Fruit fly (Drosophila melanogaster) whole organism, embryonic: ENCODE data around the gene CG12948.

Experiments used
- Atf6 ChIP-seq: fragments of 200-800 bp; sonication (Bioruptor generic); IDR thresholded peaks from 2 replicates; pipeline ENCODE4 v1.3.6; 2022; ENCODE audit warnings: missing biosample characterization, missing genetic modification characterization
- BEAF-32 ChIP-seq: fragments of 200-800 bp; sonication (Bioruptor generic); optimal IDR thresholded peaks from 3 replicates; lab custom pipeline; 2017; ENCODE audit warnings: missing biosample characterization, missing genetic modification characterization, mild to moderate bottlenecking, moderate library complexity, missing genetic modification reagents
- CG10321 ChIP-seq: fragments of 200-800 bp; sonication (Bioruptor generic); IDR thresholded peaks from 2 replicates; pipeline ENCODE4 v1.3.6; 2022; ENCODE audit warnings: missing biosample characterization, missing genetic modification characterization
- CG10654 ChIP-seq: fragments of 200-800 bp; sonication (Bioruptor generic); optimal IDR thresholded peaks from 2 replicates; lab custom pipeline; 2016; ENCODE audit warnings: missing biosample characterization, missing genetic modification characterization
- CG1233 ChIP-seq: fragments of 200-800 bp; sonication (Bioruptor generic); optimal IDR thresholded peaks from 4 replicates; lab custom pipeline; 2018; ENCODE audit warnings: missing biosample characterization, mild to moderate bottlenecking, missing genetic modification characterization
- CG17361 ChIP-seq: fragments of 200-800 bp; sonication (Bioruptor generic); IDR thresholded peaks from 3 replicates; pipeline ENCODE4 v1.3.6; 2022; ENCODE audit warnings: missing biosample characterization, missing genetic modification characterization
- CG2712 ChIP-seq: fragments of 200-800 bp; optimal IDR thresholded peaks from 3 replicates; lab custom pipeline; 2019; ENCODE audit warnings: missing biosample characterization, mild to moderate bottlenecking, missing genetic modification characterization, moderate library complexity
- CG30020 ChIP-seq: fragments of 200-800 bp; optimal IDR thresholded peaks from 2 replicates; lab custom pipeline; 2019; ENCODE audit warnings: missing biosample characterization, mild to moderate bottlenecking, missing genetic modification characterization, moderate library complexity
- CG31224 ChIP-seq: fragments of 200-800 bp; sonication (Bioruptor generic); IDR thresholded peaks from 2 replicates; pipeline ENCODE4 v1.3.6; 2022; ENCODE audit warnings: missing biosample characterization, missing genetic modification characterization
- CG33557 ChIP-seq: fragments of 200-800 bp; sonication (Bioruptor generic); optimal IDR thresholded peaks from 2 replicates; lab custom pipeline; 2019; ENCODE audit warnings: missing biosample characterization, mild to moderate bottlenecking, missing genetic modification characterization, moderate library complexity
- CG3838 ChIP-seq: fragments of 200-800 bp; sonication (Bioruptor generic); optimal IDR thresholded peaks from 3 replicates; lab custom pipeline; 2016; ENCODE audit warnings: missing biosample characterization, missing genetic modification characterization
- CG42726 ChIP-seq: fragments of 200-800 bp; sonication (Bioruptor generic); IDR thresholded peaks from 2 replicates; pipeline ENCODE4 v1.3.6; 2022; ENCODE audit warnings: missing biosample characterization, missing genetic modification characterization; ENCODE audit not compliant: partially characterized antibody
- CG4282 ChIP-seq: fragments of 200-800 bp; sonication (Bioruptor generic); optimal IDR thresholded peaks from 2 replicates; lab custom pipeline; 2016; ENCODE audit warnings: missing biosample characterization, missing genetic modification characterization
- CG7357 ChIP-seq: fragments of 200-800 bp; sonication (Bioruptor generic); IDR thresholded peaks from 3 replicates; pipeline ENCODE4 v1.3.6; 2022; ENCODE audit warnings: missing biosample characterization, missing genetic modification characterization
- CG7745 ChIP-seq: fragments of 200-800 bp; sonication (Bioruptor generic); optimal IDR thresholded peaks from 2 replicates; lab custom pipeline; 2018; ENCODE audit warnings: missing biosample characterization, mild to moderate bottlenecking, missing genetic modification characterization, moderate library complexity
- CG8359 ChIP-seq: fragments of 200-800 bp; sonication (Bioruptor generic); optimal IDR thresholded peaks from 2 replicates; lab custom pipeline; 2017; ENCODE audit warnings: missing biosample characterization, mild to moderate bottlenecking, missing genetic modification characterization, borderline replicate concordance
- CG9609 ChIP-seq: fragments of 200-800 bp; sonication (Bioruptor generic); optimal IDR thresholded peaks from 3 replicates; lab custom pipeline; 2016; ENCODE audit warnings: missing biosample characterization, missing genetic modification characterization
- CG9727 ChIP-seq: fragments of 200-800 bp; sonication (Bioruptor generic); optimal IDR thresholded peaks from 3 replicates; lab custom pipeline; 2017; ENCODE audit warnings: missing biosample characterization, mild to moderate bottlenecking, missing genetic modification characterization
- Hand ChIP-seq: fragments of 200-800 bp; sonication (Bioruptor generic); optimal IDR thresholded peaks from 2 replicates; lab custom pipeline; 2017; ENCODE audit warnings: mild to moderate bottlenecking, missing biosample characterization, missing genetic modification reagents, missing genetic modification characterization
- Hr78 ChIP-seq, 2 experiments: fragments of 200-800 bp in 1 of 2; fragments of >200 bp in 1 of 2; sonication (Bioruptor generic) in 1 of 2; optimal IDR thresholded peaks; 2 replicates each; lab custom pipeline; 2017 to 2019; ENCODE audit warnings: missing biosample characterization in 2 of 2, missing genetic modification characterization in 2 of 2, mild to moderate bottlenecking in 1 of 2, moderate library complexity in 1 of 2
- Lhr ChIP-seq: fragments of 200-800 bp; sonication (Bioruptor generic); optimal IDR thresholded peaks from 3 replicates; lab custom pipeline; 2017; ENCODE audit warnings: mild to moderate bottlenecking, missing biosample characterization, missing genetic modification reagents, missing genetic modification characterization
- MTF-1 ChIP-seq: fragments of 200-800 bp; sonication (Bioruptor generic); optimal IDR thresholded peaks from 2 replicates; lab custom pipeline; 2018; ENCODE audit warnings: missing biosample characterization, mild to moderate bottlenecking, missing genetic modification characterization, borderline replicate concordance
- Mes4 ChIP-seq: fragments of 200-800 bp; sonication (Bioruptor generic); optimal IDR thresholded peaks from 2 replicates; lab custom pipeline; 2016; ENCODE audit warnings: missing biosample characterization, missing genetic modification characterization
- Mrtf ChIP-seq: fragments of 200-800 bp; sonication (Bioruptor generic); IDR thresholded peaks from 3 replicates; pipeline ENCODE4 v1.3.6; 2022; ENCODE audit warnings: missing biosample characterization, missing genetic modification characterization
- Nf-YC ChIP-seq: fragments of 200-800 bp; optimal IDR thresholded peaks from 3 replicates; lab custom pipeline; 2019; ENCODE audit warnings: missing biosample characterization, mild to moderate bottlenecking, missing genetic modification characterization, moderate library complexity
- Pdp1 ChIP-seq, 2 experiments: fragments of 200-800 bp; sonication (Bioruptor generic); optimal IDR thresholded peaks; 3 replicates each; lab custom pipeline; 2016; ENCODE audit warnings: missing biosample characterization in 2 of 2, missing genetic modification characterization in 2 of 2, mild to moderate bottlenecking in 1 of 2, moderate library complexity in 1 of 2
- Rfx ChIP-seq: fragments of 200-800 bp; sonication (Bioruptor generic); IDR thresholded peaks from 2 replicates; pipeline ENCODE4 v1.3.6; 2022; ENCODE audit warnings: missing biosample characterization, missing genetic modification characterization
- Rx ChIP-seq: fragments of 200-800 bp; sonication (Bioruptor generic); IDR thresholded peaks from 2 replicates; pipeline ENCODE4 v1.3.6; 2022; ENCODE audit warnings: missing biosample characterization, missing genetic modification characterization
- Six4 ChIP-seq: fragments of 200-800 bp; sonication (Bioruptor generic); optimal IDR thresholded peaks from 2 replicates; lab custom pipeline; 2016; ENCODE audit warnings: missing biosample characterization, missing genetic modification characterization
- Stat92E ChIP-seq, 3 experiments: fragments of >200 bp in 2 of 3; fragments of 200-800 bp in 1 of 3; sonication (Bioruptor generic) in 1 of 3; optimal IDR thresholded peaks; 2 replicates each; lab custom pipeline; 2017 to 2019; ENCODE audit warnings: missing biosample characterization in 3 of 3, missing genetic modification characterization in 3 of 3, mild to moderate bottlenecking in 1 of 3, moderate library complexity in 1 of 3
- Tbp ChIP-seq: fragments of >200 bp; optimal IDR thresholded peaks from 2 replicates; lab custom pipeline; 2018; ENCODE audit warnings: missing biosample characterization, missing genetic modification characterization
- ab ChIP-seq: fragments of 200-800 bp; sonication (Bioruptor generic); optimal IDR thresholded peaks from 2 replicates; lab custom pipeline; 2016; ENCODE audit warnings: missing biosample characterization, missing genetic modification characterization
- bbx ChIP-seq: fragments of 200-800 bp; sonication (Bioruptor generic); IDR thresholded peaks from 2 replicates; pipeline ENCODE4 v1.3.6; 2022; ENCODE audit warnings: missing biosample characterization, missing genetic modification characterization; ENCODE audit not compliant: partially characterized antibody
- cad ChIP-seq: fragments of >200 bp; optimal IDR thresholded peaks from 2 replicates; lab custom pipeline; 2017; ENCODE audit warnings: missing biosample characterization, missing genetic modification characterization
- en ChIP-seq: fragments of 200-800 bp; sonication (Bioruptor generic); optimal IDR thresholded peaks from 2 replicates; lab custom pipeline; 2016; ENCODE audit warnings: missing biosample characterization, missing genetic modification characterization
- fd64A ChIP-seq: fragments of 200-800 bp; sonication (Bioruptor generic); optimal IDR thresholded peaks from 3 replicates; lab custom pipeline; 2018; ENCODE audit warnings: missing biosample characterization, mild to moderate bottlenecking, missing genetic modification characterization
- fd96Cb ChIP-seq: fragments of 200-800 bp; sonication (Bioruptor generic); optimal IDR thresholded peaks from 2 replicates; lab custom pipeline; 2018; ENCODE audit warnings: missing biosample characterization, mild to moderate bottlenecking, missing genetic modification characterization, moderate library complexity
- her ChIP-seq: fragments of 200-800 bp; sonication (Bioruptor generic); optimal IDR thresholded peaks from 2 replicates; lab custom pipeline; 2016; ENCODE audit warnings: missing biosample characterization, missing genetic modification characterization
- inv ChIP-seq: fragments of 200-800 bp; sonication (Bioruptor generic); IDR thresholded peaks from 2 replicates; pipeline ENCODE4 v1.3.6; 2022; ENCODE audit warnings: missing biosample characterization, missing genetic modification characterization; ENCODE audit not compliant: partially characterized antibody
- jing ChIP-seq: fragments of 200-800 bp; sonication (Bioruptor generic); optimal IDR thresholded peaks from 2 replicates; lab custom pipeline; 2018; ENCODE audit warnings: missing biosample characterization, mild to moderate bottlenecking, missing genetic modification characterization
- ken ChIP-seq: fragments of 200-800 bp; sonication (Bioruptor generic); IDR thresholded peaks from 3 replicates; pipeline ENCODE4 v1.3.6; 2022; ENCODE audit warnings: missing biosample characterization, missing genetic modification characterization
- knrl ChIP-seq: fragments of 200-800 bp; sonication (Bioruptor generic); IDR thresholded peaks from 3 replicates; pipeline ENCODE4 v1.3.6; 2022; ENCODE audit warnings: missing biosample characterization, missing genetic modification characterization; ENCODE audit not compliant: partially characterized antibody
- lilli ChIP-seq: fragments of 200-800 bp; sonication (Bioruptor generic); optimal IDR thresholded peaks from 3 replicates; lab custom pipeline; 2016; ENCODE audit warnings: missing biosample characterization, missing genetic modification characterization
- otp ChIP-seq: fragments of 200-800 bp; sonication (Bioruptor generic); IDR thresholded peaks from 3 replicates; pipeline ENCODE4, ENCODE4 v1.3.6; 2022; ENCODE audit warnings: missing biosample characterization, missing genetic modification characterization
- psq ChIP-seq: fragments of 200-800 bp; sonication (Bioruptor generic); optimal IDR thresholded peaks from 2 replicates; lab custom pipeline; 2017; ENCODE audit warnings: missing biosample characterization, missing genetic modification characterization
- sisA ChIP-seq: fragments of 200-800 bp; sonication (Bioruptor generic); IDR thresholded peaks from 2 replicates; pipeline ENCODE4 v1.3.6; 2022; ENCODE audit warnings: missing biosample characterization, missing genetic modification characterization
- sob ChIP-seq: fragments of 200-800 bp; sonication (Bioruptor generic); IDR thresholded peaks from 2 replicates; pipeline ENCODE4 v1.3.6; 2022; ENCODE audit warnings: missing biosample characterization, missing genetic modification characterization
- tin ChIP-seq: fragments of 200-800 bp; sonication (Bioruptor generic); optimal IDR thresholded peaks from 3 replicates; lab custom pipeline; 2016; ENCODE audit warnings: missing biosample characterization, missing genetic modification characterization

CG12948 gene

dm6 chr3R:9779764-9780163, 32.2 kb upstream of the CG12948 start, which contains the start of gene CG12947 (continued):
- TF ChIP-seq Lhr (GFP tag; lab: Kevin White, UChicago), result no peak
- TF ChIP-seq Tbp (GFP tag; lab: Kevin White, UChicago), result no peak
- no peak for TF ChIP-seq Rx
- TF ChIP-seq CG42726 (GFP tag; lab: Robert Waterston, UW), result no peak
- TF ChIP-seq CG31224 (GFP tag; lab: Robert Waterston, UW), result no peak
- TF ChIP-seq, all 482 proteins: peak for 9

DNA sequence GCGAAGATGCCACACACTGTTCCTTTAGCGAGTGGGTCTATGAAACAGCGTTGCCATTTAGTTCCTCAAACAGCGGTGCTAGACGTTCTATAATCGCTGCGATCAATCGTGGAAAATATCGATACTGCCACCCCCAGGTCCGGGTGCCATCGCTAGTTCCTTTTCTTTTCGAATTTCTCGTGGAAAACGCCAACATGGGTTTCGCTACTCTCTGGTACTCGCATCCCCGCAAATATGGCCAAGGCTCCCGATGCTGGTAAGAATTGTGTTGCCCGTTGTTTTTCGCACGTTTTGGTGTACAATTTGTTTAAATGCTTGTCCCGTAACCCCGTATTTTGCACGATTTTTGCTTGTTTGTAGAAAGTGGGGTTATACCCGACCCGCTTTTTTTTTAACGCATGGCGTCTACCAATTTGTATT, 30.4 kb upstream of the CG12948 start, which contains the start of gene RpS29:
TSS of gene RpS29 (plus strand) at position 102 of the 420 bp plus-strand sequence.
- TF ChIP-seq Hand (GFP tag; lab: Kevin White, UChicago) (peak; percentile 62), MTF-1 (GFP tag; lab: Kevin White, UChicago) (peak; percentile 79), BEAF-32 (GFP tag; lab: Kevin White, UChicago) (peak; percentile 98), jing (no peak), ab (GFP tag; lab: Kevin White, UChicago) (peak; percentile 57), knrl (GFP tag; lab: Robert Waterston, UW) (peak; percentile 95), CG7745 (tag; lab: Kevin White, UChicago) (peak; percentile 1), Mes4 (GFP tag; lab: Kevin White, UChicago) (peak; percentile 84), sob (GFP tag; lab: Robert Waterston, UW) (peak; percentile 93), CG7357 (no peak), psq (GFP tag; lab: Kevin White, UChicago) (peak; percentile 50), Pdp1 (GFP tag; optimal IDR thresholded peaks at IDR 0.05; lab: Kevin White, UChicago) (peak; percentile 82 to 89), ken (GFP tag; lab: Robert Waterston, UW) (peak; percentile 92), CG10654 (GFP tag; lab: Kevin White, UChicago) (peak; percentile 82), otp (GFP tag; lab: Robert Waterston, UW) (peak; percentile 66; the same call in 2 of the 3 replicates), CG9727 (GFP tag; lab: Kevin White, UChicago) (peak; percentile 70), CG2712 (tag; lab: Kevin White, UChicago) (peak; percentile 73), fd64A (GFP tag; lab: Kevin White, UChicago) (peak; percentile 59), CG17361 (peak; percentile 68), Atf6 (peak; percentile 72), CG10321 (GFP tag; lab: Robert Waterston, UW) (peak; percentile 54; the same call in 1 of the 2 replicates), cad (GFP tag; lab: Kevin White, UChicago) (no peak), CG30020 (tag; lab: Kevin White, UChicago) (peak; percentile 44), lilli (GFP tag; lab: Kevin White, UChicago) (peak; percentile 91), en (peak; percentile 59), CG9609 (peak; percentile 88), tin (GFP tag; lab: Kevin White, UChicago) (peak; percentile 74), CG1233 (GFP tag; lab: Kevin White, UChicago) (peak; percentile 60), Mrtf (GFP tag; lab: Robert Waterston, UW) (peak; percentile 71), inv (peak; percentile 92), her (GFP tag; lab: Kevin White, UChicago) (peak; percentile 89), Stat92E (GFP tag; optimal IDR thresholded peaks at IDR 0.05; lab: Kevin White, UChicago) (peak in 1 of 3 experiments; percentile 23), Rfx (peak; percentile 95), Six4 (peak; percentile 61), sisA (GFP tag; lab: Robert Waterston, UW) (peak; percentile 74), Hr78 (GFP tag; optimal IDR thresholded peaks at IDR 0.05; lab: Kevin White, UChicago) (no peak), CG4282 (peak; percentile 84), Nf-YC (tag; lab: Kevin White, UChicago) (peak; percentile 68), CG33557 (GFP tag; lab: Kevin White, UChicago) (peak; percentile 67), CG3838 (no peak), bbx (GFP tag; lab: Robert Waterston, UW) (peak; percentile 95), fd96Cb (tag; lab: Kevin White, UChicago) (peak; percentile 8), CG8359 (GFP tag; lab: Kevin White, UChicago) (no peak)
